Fruit fly (Drosophila melanogaster) Kc167 (cell line): ENCODE data around the gene ninaC.

Experiments
- Myc ChIP-seq: fragments of >200 bp; optimal IDR thresholded peaks from 2 replicates; lab custom pipeline; 2017; ENCODE audit warnings: missing external identifiers
- Sin3A ChIP-seq: fragments of >200 bp; optimal IDR thresholded peaks from 2 replicates; lab custom pipeline; 2018; ENCODE audit warnings: missing external identifiers
- insv ChIP-seq: fragments of >200 bp; optimal IDR thresholded peaks from 3 replicates; lab custom pipeline; 2018; ENCODE audit warnings: missing external identifiers
- psq ChIP-seq: fragments of >200 bp; optimal IDR thresholded peaks from 2 replicates; lab custom pipeline; 2017; ENCODE audit warnings: missing external identifiers
- ttk ChIP-seq: sonication (Bioruptor generic); optimal IDR thresholded peaks from 2 replicates; lab custom pipeline; 2017; ENCODE audit warnings: missing external identifiers

- TF ChIP-seq insv (lab: Kevin White, UChicago) (no peak), Sin3A (lab: Kevin White, UChicago) (no peak), Myc (lab: Kevin White, UChicago) (no peak), ttk (lab: Kevin White, UChicago) (no peak), psq (lab: Kevin White, UChicago) (no peak)
These were observed 47.6 kb downstream of the ninaC start for dm6 chr2L:7424907-7425689.
